Worm (Caenorhabditis elegans) whole organism, late embryonic: ENCODE results near the gene H12D21.5.

Experiments
- ama-1 ChIP-seq: fragments of 150-350 bp; optimal IDR thresholded peaks from 2 replicates; lab custom pipeline; 2014
- hlh-30 ChIP-seq: sonication (generic microtip); optimal IDR thresholded peaks from 2 replicates; lab custom pipeline; 2017; ENCODE audit warnings: antibody characterized with exemption, missing genetic modification characterization, missing compliant biosample characterization; ENCODE audit not compliant: insufficient read depth
- hlh-6 ChIP-seq: sonication (generic microtip); optimal IDR thresholded peaks from 2 replicates; lab custom pipeline; 2016; ENCODE audit warnings: missing genotype, missing genetic modification characterization, missing compliant biosample characterization
- lin-11 ChIP-seq: fragments of 200-800 bp; sonication (Bioruptor generic); optimal IDR thresholded peaks from 2 replicates; lab custom pipeline; 2018; ENCODE audit warnings: mild to moderate bottlenecking, missing genetic modification characterization, missing compliant biosample characterization
- nfya-1 ChIP-seq: sonication (generic microtip); optimal IDR thresholded peaks from 2 replicates; lab custom pipeline; 2017; ENCODE audit warnings: missing genetic modification characterization, mild to moderate bottlenecking, missing compliant biosample characterization, antibody characterized with exemption, moderate library complexity
- npax-4 ChIP-seq: sonication (generic microtip); optimal IDR thresholded peaks from 2 replicates; lab custom pipeline; 2016; ENCODE audit warnings: missing genetic modification characterization, missing compliant biosample characterization
- pag-3 ChIP-seq: sonication (generic microtip); optimal IDR thresholded peaks from 2 replicates; lab custom pipeline; 2016; ENCODE audit warnings: missing compliant biosample characterization, missing genetic modification characterization, borderline replicate concordance
- pha-4 ChIP-seq: fragments of 150-350 bp; optimal IDR thresholded peaks from 2 replicates; lab custom pipeline; 2018; ENCODE audit warnings: missing biosample characterization, missing genetic modification reagents, missing genetic modification characterization
- pqm-1 ChIP-seq: sonication (generic microtip); optimal IDR thresholded peaks from 2 replicates; lab custom pipeline; 2016; ENCODE audit warnings: missing genetic modification characterization, missing compliant biosample characterization
- ref-2 ChIP-seq: sonication (generic microtip); optimal IDR thresholded peaks from 2 replicates; lab custom pipeline; 2016; ENCODE audit warnings: missing genetic modification characterization, missing compliant biosample characterization
- syd-9 ChIP-seq: sonication (generic microtip); optimal IDR thresholded peaks from 2 replicates; lab custom pipeline; 2016; ENCODE audit warnings: mild to moderate bottlenecking, missing genetic modification characterization, moderate library complexity, missing compliant biosample characterization
- ztf-16 ChIP-seq: sonication (generic microtip); optimal IDR thresholded peaks from 2 replicates; lab custom pipeline; 2017; ENCODE audit warnings: missing genetic modification characterization, missing compliant biosample characterization

DNA sequence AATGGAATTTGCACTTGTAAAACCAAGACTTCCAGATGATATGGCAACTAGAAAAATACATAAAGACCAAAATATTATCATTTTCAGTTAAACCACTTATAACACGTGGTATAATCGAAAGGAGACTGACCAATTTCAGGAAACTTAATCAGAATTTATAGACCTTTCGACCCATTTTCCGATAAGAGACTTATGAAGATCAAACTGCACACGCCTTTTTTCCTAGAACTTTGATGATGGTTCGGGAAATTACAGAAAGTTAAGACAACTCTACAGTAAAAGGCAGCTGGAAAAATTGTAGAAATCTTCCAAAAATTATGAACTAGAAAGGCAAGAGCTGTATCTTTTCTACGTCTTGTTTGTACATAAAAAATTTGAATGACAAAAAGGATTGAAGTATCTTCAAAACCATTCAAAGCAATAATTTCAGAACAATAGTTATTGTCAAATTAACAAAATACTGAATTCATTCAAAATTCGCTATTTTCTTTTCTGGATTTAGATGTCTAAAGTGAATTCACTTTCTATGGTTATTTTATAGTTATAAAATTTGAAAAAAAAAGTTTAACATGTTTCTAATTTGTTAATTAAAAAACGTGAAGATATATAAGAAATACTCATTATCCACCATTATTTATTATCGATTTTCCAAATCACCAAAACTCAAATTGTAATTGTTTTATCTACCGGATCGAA, at the start of gene H12D21.5, which contains the start of gene mpst-2:
- no peak for TF ChIP-seq lin-11 (tag; lab: Kevin White, UChicago)
- no peak for TF ChIP-seq syd-9 (tag; lab: Kevin White, UChicago)
- TF ChIP-seq pha-4 (tag; lab: Kevin White, UChicago), result no peak
- no peak for TF ChIP-seq ref-2 (tag; lab: Kevin White, UChicago)
- no peak for TF ChIP-seq ztf-16 (tag; lab: Kevin White, UChicago)
- TF ChIP-seq hlh-30, result no peak
- TF ChIP-seq pqm-1 (tag; lab: Kevin White, UChicago), result no peak
- no peak for TF ChIP-seq hlh-6 (tag; lab: Kevin White, UChicago)
- TF ChIP-seq npax-4, result no peak
- TF ChIP-seq nfya-1, result no peak
- no peak for TF ChIP-seq ama-1
- no peak for TF ChIP-seq pag-3
